Fruit fly (Drosophila melanogaster) whole organism, pupa: Measurements from ENCODE around the gene CG14260.

Experiments used
- CG10348 ChIP-seq: fragments of 200-800 bp; sonication (Bioruptor generic); IDR thresholded peaks from 2 replicates; pipeline ENCODE4 v1.3.6; 2022; ENCODE audit warnings: missing biosample characterization, missing genetic modification characterization
- CG17806 ChIP-seq: fragments of 200-800 bp; sonication (Bioruptor generic); optimal IDR thresholded peaks from 2 replicates; lab custom pipeline; 2018; ENCODE audit warnings: missing biosample characterization, mild to moderate bottlenecking, missing genetic modification characterization, moderate library complexity
- CG32121 ChIP-seq: fragments of 200-800 bp; sonication (Bioruptor generic); IDR thresholded peaks from 2 replicates; pipeline ENCODE4 v1.3.6; 2022; ENCODE audit warnings: missing biosample characterization, missing genetic modification characterization
- CG8301 ChIP-seq: fragments of 200-800 bp; sonication (Bioruptor generic); optimal IDR thresholded peaks from 2 replicates; lab custom pipeline; 2018; ENCODE audit warnings: missing biosample characterization, mild to moderate bottlenecking, missing genetic modification characterization
- CG9948 ChIP-seq: fragments of 200-800 bp; sonication (Bioruptor generic); optimal IDR thresholded peaks from 2 replicates; lab custom pipeline; 2018; ENCODE audit warnings: missing biosample characterization, mild to moderate bottlenecking, missing genetic modification characterization, moderate library complexity
- D1 ChIP-seq: fragments of 200-800 bp; sonication (Bioruptor generic); optimal IDR thresholded peaks from 2 replicates; lab custom pipeline; 2018; ENCODE audit warnings: missing biosample characterization, mild to moderate bottlenecking, missing genetic modification characterization, moderate library complexity
- EcR ChIP-seq: fragments of 200-800 bp; sonication (Bioruptor generic); optimal IDR thresholded peaks from 3 replicates; lab custom pipeline; 2019; ENCODE audit warnings: missing biosample characterization, missing genetic modification characterization, mild to moderate bottlenecking, moderate library complexity, missing genetic modification reagents
- fd96Ca ChIP-seq: fragments of 200-800 bp; sonication (Bioruptor generic); IDR thresholded peaks from 3 replicates; pipeline ENCODE4 v1.3.6; 2022; ENCODE audit warnings: missing biosample characterization, missing genetic modification characterization
- gl ChIP-seq: fragments of 200-800 bp; sonication (Bioruptor generic); optimal IDR thresholded peaks from 2 replicates; lab custom pipeline; 2018; ENCODE audit warnings: missing biosample characterization, mild to moderate bottlenecking, missing genetic modification characterization

- no peak for TF ChIP-seq fd96Ca
- no peak for TF ChIP-seq EcR (GFP tag; lab: Kevin White, UChicago)
- TF ChIP-seq CG8301 (tag; lab: Kevin White, UChicago): no peak
- no peak for TF ChIP-seq D1 (tag; lab: Kevin White, UChicago)
- TF ChIP-seq CG32121: no peak
- TF ChIP-seq CG17806 (tag; lab: Kevin White, UChicago): no peak
- TF ChIP-seq gl (tag; lab: Kevin White, UChicago): no peak
- no peak for TF ChIP-seq CG9948 (tag; lab: Kevin White, UChicago)
- no peak for TF ChIP-seq CG10348 (GFP tag; lab: Robert Waterston, UW)
These were observed 17.4 kb upstream of the CG14260 start, which contains the start of gene CG5984 for dm6 chr3R:27247892-27248291.
